Comparison of ENCODE assay signal across 4 worm cellular contexts in genomic region chrIII:3786427-3786935, ce11.
TF ChIP-seq lines count a peak whose summit lies in the region.

TSS of gene acy-3 (minus strand) at chrIII:3786477.

TF ChIP-seq in whole organism, L2 larva, 48 proteins besides CTCF, POLR2A, EP300 and RAD21 (continues in another document):
- TF ChIP-seq mab-5 (tag; optimal IDR thresholded peaks at IDR 0.05; lab: Kevin White, UChicago) = peak; percentile 15
- no peak for TF ChIP-seq nhr-10 (tag; optimal IDR thresholded peaks at IDR 0.05; lab: Kevin White, UChicago)
- no peak for TF ChIP-seq zag-1 (tag; optimal IDR thresholded peaks at IDR 0.05; lab: Kevin White, UChicago)
- TF ChIP-seq nhr-77 (tag; optimal IDR thresholded peaks at IDR 0.05; lab: Kevin White, UChicago) = no peak
- peak; percentile 2 for TF ChIP-seq gmeb-1 (tag; optimal IDR thresholded peaks at IDR 0.05; lab: Kevin White, UChicago)
- no peak for TF ChIP-seq ama-1 (optimal IDR thresholded peaks at IDR 0.05; lab: Kevin White, UChicago)
- peak; percentile 61 for TF ChIP-seq C34F6.9 (tag; optimal IDR thresholded peaks at IDR 0.05; lab: Kevin White, UChicago)
- TF ChIP-seq aly-2 (tag; optimal IDR thresholded peaks at IDR 0.05; lab: Kevin White, UChicago) = no peak
- TF ChIP-seq skn-1 (tag; optimal IDR thresholded peaks at IDR 0.05; lab: Kevin White, UChicago) = no peak
- TF ChIP-seq nhr-11 (tag; optimal IDR thresholded peaks at IDR 0.05; lab: Kevin White, UChicago) = no peak
- no peak for TF ChIP-seq ztf-4 (tag; optimal IDR thresholded peaks at IDR 0.05; lab: Kevin White, UChicago)
- peak; percentile 31 for TF ChIP-seq sma-3 (GFP tag; optimal IDR thresholded peaks at IDR 0.05; lab: Kevin White, UChicago)
- peak; percentile 15 for TF ChIP-seq sem-4 (tag; optimal IDR thresholded peaks at IDR 0.05; lab: Kevin White, UChicago)
- TF ChIP-seq nhr-129 (tag; optimal IDR thresholded peaks at IDR 0.05; lab: Kevin White, UChicago) = peak; percentile 61
- TF ChIP-seq lsy-2 (tag; optimal IDR thresholded peaks at IDR 0.05; lab: Kevin White, UChicago) = peak in 1 of 2 experiments; percentile 64
- TF ChIP-seq Y55F3AM.14 (GFP tag; optimal IDR thresholded peaks at IDR 0.05; lab: Kevin White, UChicago) = no peak
- no peak for TF ChIP-seq ceh-82 (tag; optimal IDR thresholded peaks at IDR 0.05; lab: Kevin White, UChicago)
- no peak for TF ChIP-seq nhr-237 (tag; optimal IDR thresholded peaks at IDR 0.05; lab: Kevin White, UChicago)
- TF ChIP-seq nhr-6 (tag; optimal IDR thresholded peaks at IDR 0.05; lab: Kevin White, UChicago) = no peak
- peak; percentile 51 for TF ChIP-seq snpc-4 (tag; optimal IDR thresholded peaks at IDR 0.05; lab: Kevin White, UChicago)
- TF ChIP-seq elt-3 (tag; optimal IDR thresholded peaks at IDR 0.05; lab: Kevin White, UChicago) = no peak
- peak; percentile 27 for TF ChIP-seq unc-62 (GFP tag; optimal IDR thresholded peaks at IDR 0.05; lab: Kevin White, UChicago)
- no peak for TF ChIP-seq nhr-23 (tag; optimal IDR thresholded peaks at IDR 0.05; lab: Kevin White, UChicago)
- no peak for TF ChIP-seq dmd-4 (tag; optimal IDR thresholded peaks at IDR 0.05; lab: Kevin White, UChicago)

TF ChIP-seq in whole organism, L4 larva, 104 proteins besides CTCF, POLR2A, EP300 and RAD21 (continues in another document):
- TF ChIP-seq madf-9 (GFP tag; conservative IDR thresholded peaks at IDR 0.05; lab: Robert Waterston, UW) (no peak), nhr-42 (GFP tag; IDR thresholded peaks at IDR 0.05; lab: Robert Waterston, UW) (no peak), daf-19 (GFP tag; conservative IDR thresholded peaks at IDR 0.05; lab: Robert Waterston, UW) (no peak), dmd-8 (GFP tag; IDR thresholded peaks at IDR 0.05; lab: Robert Waterston, UW) (no peak), D1046.2 (GFP tag; IDR thresholded peaks at IDR 0.05; lab: Robert Waterston, UW) (no peak), ceh-44 (GFP tag; IDR thresholded peaks at IDR 0.05; lab: Robert Waterston, UW) (no peak), nhr-48 (tag; optimal IDR thresholded peaks at IDR 0.05; lab: Kevin White, UChicago) (peak; percentile 49), tra-1 (GFP tag; IDR thresholded peaks at IDR 0.05; lab: Robert Waterston, UW) (no peak), mxl-3 (GFP tag; optimal IDR thresholded peaks at IDR 0.05; lab: Kevin White, UChicago) (peak; percentile 75), rbr-2 (tag; optimal IDR thresholded peaks at IDR 0.05; lab: Kevin White, UChicago) (peak; percentile 46), zfp-2 (tag; optimal IDR thresholded peaks at IDR 0.05; lab: Kevin White, UChicago) (no peak), mep-1 (tag; optimal IDR thresholded peaks at IDR 0.05; lab: Kevin White, UChicago) (peak; percentile 55), ceh-20 (GFP tag; IDR thresholded peaks at IDR 0.05; lab: Robert Waterston, UW) (0 out of 2 replicates have a peak, but pooled peaks have one; percentile 53), jun-1 (tag; optimal IDR thresholded peaks at IDR 0.05; lab: Kevin White, UChicago) (no peak), aly-2 (tag; optimal IDR thresholded peaks at IDR 0.05; lab: Kevin White, UChicago) (no peak), ceh-62 (tag; optimal IDR thresholded peaks at IDR 0.05; lab: Kevin White, UChicago) (no peak), arid-1 (GFP tag; conservative IDR thresholded peaks at IDR 0.05; lab: Robert Waterston, UW) (0 out of 2 replicates have a peak, but pooled peaks have one; percentile 44), Y105C5A.15 (GFP tag; IDR thresholded peaks at IDR 0.05; lab: Robert Waterston, UW) (no peak), unc-130 (GFP tag; optimal IDR thresholded peaks at IDR 0.05; lab: Kevin White, UChicago) (no peak), ces-1 (GFP tag; optimal IDR thresholded peaks at IDR 0.05; lab: Kevin White, UChicago) (no peak), Y75B8A.6 (GFP tag; IDR thresholded peaks at IDR 0.05; lab: Robert Waterston, UW) (no peak), fkh-10 (GFP tag; optimal IDR thresholded peaks at IDR 0.05; lab: Kevin White, UChicago) (no peak), nhr-6 (tag; optimal IDR thresholded peaks at IDR 0.05; lab: Kevin White, UChicago) (no peak), zip-2 (tag; optimal IDR thresholded peaks at IDR 0.05; lab: Kevin White, UChicago) (no peak), ceh-32 (tag; optimal IDR thresholded peaks at IDR 0.05; lab: Kevin White, UChicago; ENCODE audit: poor library complexity) (no peak)

TF ChIP-seq in whole organism, late embryonic, 69 proteins besides CTCF, POLR2A, EP300 and RAD21 (continues in another document):
- TF ChIP-seq ref-2 (tag; optimal IDR thresholded peaks at IDR 0.05; lab: Kevin White, UChicago) (peak; percentile 64), nfya-1 (tag; optimal IDR thresholded peaks at IDR 0.05; lab: Kevin White, UChicago) (peak; percentile 47), tbx-2 (tag; optimal IDR thresholded peaks at IDR 0.05; lab: Kevin White, UChicago) (peak; percentile 44), nhr-11 (tag; optimal IDR thresholded peaks at IDR 0.05; lab: Kevin White, UChicago) (no peak), pax-1 (tag; optimal IDR thresholded peaks at IDR 0.05; lab: Kevin White, UChicago) (no peak), unc-55 (GFP tag; optimal IDR thresholded peaks at IDR 0.05; lab: Kevin White, UChicago) (peak; percentile 60), ahr-1 (tag; optimal IDR thresholded peaks at IDR 0.05; lab: Kevin White, UChicago) (no peak), ttx-3 (tag; optimal IDR thresholded peaks at IDR 0.05; lab: Kevin White, UChicago) (no peak), ceh-2 (tag; optimal IDR thresholded peaks at IDR 0.05; lab: Kevin White, UChicago) (peak; percentile 13), odd-2 (tag; optimal IDR thresholded peaks at IDR 0.05; lab: Kevin White, UChicago) (no peak), zip-5 (tag; optimal IDR thresholded peaks at IDR 0.05; lab: Kevin White, UChicago) (no peak), tbx-7 (tag; optimal IDR thresholded peaks at IDR 0.05; lab: Kevin White, UChicago) (no peak), sox-4 (tag; optimal IDR thresholded peaks at IDR 0.05; lab: Kevin White, UChicago) (no peak), pqm-1 (tag; optimal IDR thresholded peaks at IDR 0.05; lab: Kevin White, UChicago) (no peak), che-1 (tag; optimal IDR thresholded peaks at IDR 0.05; lab: Kevin White, UChicago) (peak; percentile 7), eyg-1 (tag; optimal IDR thresholded peaks at IDR 0.05; lab: Kevin White, UChicago) (no peak), ceh-18 (tag; optimal IDR thresholded peaks at IDR 0.05; lab: Kevin White, UChicago) (peak; percentile 56), elt-4 (tag; optimal IDR thresholded peaks at IDR 0.05; lab: Kevin White, UChicago) (no peak), dmd-4 (tag; optimal IDR thresholded peaks at IDR 0.05; lab: Kevin White, UChicago; ENCODE audit: borderline replicate concordance) (no peak), ceh-22 (tag; optimal IDR thresholded peaks at IDR 0.05; lab: Kevin White, UChicago) (no peak), ceh-34 (tag; optimal IDR thresholded peaks at IDR 0.05; lab: Kevin White, UChicago) (peak; percentile 40), hlh-30 (tag; optimal IDR thresholded peaks at IDR 0.05; lab: Kevin White, UChicago; ENCODE audit: insufficient read depth) (peak; percentile 13), ceh-31 (tag; optimal IDR thresholded peaks at IDR 0.05; lab: Kevin White, UChicago) (peak; percentile 32), C38D4.7 (GFP tag; optimal IDR thresholded peaks at IDR 0.05; lab: Kevin White, UChicago) (no peak), ceh-30 (tag; optimal IDR thresholded peaks at IDR 0.05; lab: Kevin White, UChicago) (no peak), F13H6.1 (tag; optimal IDR thresholded peaks at IDR 0.05; lab: Kevin White, UChicago) (peak; percentile 70)

TF ChIP-seq in whole organism, mixed stage, embryonic, 35 proteins besides CTCF, POLR2A, EP300 and RAD21:
- peak; percentile 9 for TF ChIP-seq M03D4.4 (tag; optimal IDR thresholded peaks at IDR 0.05; lab: Kevin White, UChicago)
- TF ChIP-seq elt-3 (tag; optimal IDR thresholded peaks at IDR 0.05; lab: Kevin White, UChicago) = no peak
- TF ChIP-seq unc-62 (GFP tag; optimal IDR thresholded peaks at IDR 0.05; lab: Kevin White, UChicago) = peak; percentile 70
- TF ChIP-seq ham-2 (GFP tag; optimal IDR thresholded peaks at IDR 0.05; lab: Kevin White, UChicago) = peak; percentile 64
- no peak for TF ChIP-seq cnd-1 (tag; optimal IDR thresholded peaks at IDR 0.05; lab: Kevin White, UChicago)
- peak; percentile 81 for TF ChIP-seq unc-120 (tag; optimal IDR thresholded peaks at IDR 0.05; lab: Kevin White, UChicago; ENCODE audit: poor library complexity, severe bottlenecking)
- peak; percentile 57 for TF ChIP-seq hlh-1 (tag; optimal IDR thresholded peaks at IDR 0.05; lab: Kevin White, UChicago)
- TF ChIP-seq nhr-12 (tag; optimal IDR thresholded peaks at IDR 0.05; lab: Kevin White, UChicago) = no peak
